Worm (Caenorhabditis elegans) whole organism, early embryonic: ENCODE measurements around the gene srt-48.

Experiments
- F13C5.2 ChIP-seq: sonication (generic microtip); optimal IDR thresholded peaks from 2 replicates; lab custom pipeline; 2017; ENCODE audit warnings: mild to moderate bottlenecking, missing genetic modification characterization, inconsistent platforms, missing compliant biosample characterization
- aly-1 ChIP-seq: sonication (generic microtip); optimal IDR thresholded peaks from 2 replicates; lab custom pipeline; 2016; ENCODE audit warnings: missing genetic modification characterization, missing compliant biosample characterization
- ama-1 ChIP-seq: fragments of 150-350 bp; optimal IDR thresholded peaks from 2 replicates; lab custom pipeline; 2014
- ceh-36 ChIP-seq: sonication (generic microtip); optimal IDR thresholded peaks from 2 replicates; lab custom pipeline; 2016; ENCODE audit warnings: missing genetic modification characterization, inconsistent platforms, missing compliant biosample characterization
- hmbx-1 ChIP-seq: sonication (generic microtip); optimal IDR thresholded peaks from 2 replicates; lab custom pipeline; 2016; ENCODE audit warnings: mild to moderate bottlenecking, missing genetic modification characterization, missing compliant biosample characterization
- hnd-1 ChIP-seq: sonication (generic microtip); optimal IDR thresholded peaks from 2 replicates; lab custom pipeline; 2016; ENCODE audit warnings: missing genetic modification characterization, missing compliant biosample characterization
- pes-1 ChIP-seq: fragments of 200-800 bp; sonication (Bioruptor generic); IDR thresholded peaks from 2 replicates; pipeline ENCODE4 v1.3.6; 2022; ENCODE audit warnings: missing genetic modification reagents, missing genetic modification characterization, missing compliant biosample characterization
- tbx-37 ChIP-seq: fragments of 200-800 bp; sonication (Bioruptor generic); conservative IDR thresholded peaks from 2 replicates; pipeline ENCODE4 v1.3.6; 2022; ENCODE audit warnings: missing genetic modification reagents, missing genetic modification characterization, missing compliant biosample characterization
- tra-4 ChIP-seq: sonication (generic microtip); optimal IDR thresholded peaks from 2 replicates; lab custom pipeline; 2017; ENCODE audit warnings: missing genetic modification characterization, missing compliant biosample characterization

DNA sequence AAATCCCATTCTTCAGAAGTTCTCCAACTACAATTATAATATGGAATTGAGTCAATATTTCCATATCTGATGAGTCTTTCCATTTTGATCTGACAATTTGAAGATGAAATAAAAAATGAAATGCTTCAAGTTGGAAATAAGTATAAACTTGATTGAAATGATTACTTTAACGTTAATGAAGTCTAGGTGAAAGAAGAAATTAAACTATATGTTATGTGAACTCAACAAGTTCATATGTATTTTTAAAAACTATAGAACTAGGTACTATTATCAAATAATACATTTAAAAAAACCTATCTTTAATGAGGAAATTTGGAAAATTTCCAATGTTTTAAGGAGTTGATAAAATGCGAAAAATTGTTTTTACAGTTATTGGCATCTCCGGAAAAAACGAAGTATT is 29.6 kb upstream of the srt-48 start, which contains the start of gene srt-49:
- TF ChIP-seq aly-1 (no peak), tra-4 (no peak), F13C5.2 (tag; lab: Kevin White, UChicago) (no peak), ceh-36 (no peak), ama-1 (no peak), tbx-37 (GFP tag; lab: Robert Waterston, UW) (no peak), hmbx-1 (no peak), hnd-1 (tag; lab: Kevin White, UChicago) (no peak), pes-1 (GFP tag; lab: Robert Waterston, UW) (no peak)
